Fruit fly (Drosophila melanogaster) whole organism, wandering third instar larva: ENCODE measurements around the gene CG13070.

Experiments
- OdsH ChIP-seq: fragments of 200-800 bp; sonication (Bioruptor generic); optimal IDR thresholded peaks from 2 replicates; lab custom pipeline; 2016; ENCODE audit warnings: missing biosample characterization, mild to moderate bottlenecking, missing genetic modification characterization
- br ChIP-seq: fragments of 200-800 bp; sonication (Bioruptor generic); optimal IDR thresholded peaks from 2 replicates; lab custom pipeline; 2016; ENCODE audit warnings: missing biosample characterization, missing genetic modification characterization
- dl ChIP-seq, 2 experiments: fragments of 175-275, 200-275 bp in 1 of 2; fragments of 200-275 bp in 1 of 2; sonication (Bioruptor generic); optimal IDR thresholded peaks; lab custom pipeline; 2018; ENCODE audit warnings: mild to moderate bottlenecking in 2 of 2, missing biosample characterization in 2 of 2, missing genetic modification characterization in 2 of 2, moderate library complexity in 2 of 2; ENCODE audit not compliant: partially characterized antibody in 2 of 2, insufficient read depth in 1 of 2
- h ChIP-seq: fragments of 200-800 bp; sonication (Bioruptor generic); optimal IDR thresholded peaks from 3 replicates; lab custom pipeline; 2016; ENCODE audit warnings: missing biosample characterization, mild to moderate bottlenecking, missing genetic modification characterization
- lola ChIP-seq: fragments of >200 bp; optimal IDR thresholded peaks from 2 replicates; lab custom pipeline; 2017; ENCODE audit warnings: missing biosample characterization, missing genetic modification characterization
- pan ChIP-seq: fragments of >200 bp; optimal IDR thresholded peaks from 2 replicates; lab custom pipeline; 2017

- no peak for TF ChIP-seq dl (GFP tag; optimal IDR thresholded peaks at IDR 0.05; lab: Kevin White, UChicago; ENCODE audit: insufficient read depth in 1 of 2, partially characterized antibody in 2 of 2)
- no peak for TF ChIP-seq br (GFP tag; lab: Kevin White, UChicago)
- TF ChIP-seq lola: no peak
- no peak for TF ChIP-seq pan (lab: Kevin White, UChicago)
- no peak for TF ChIP-seq h (GFP tag; lab: Kevin White, UChicago)
- TF ChIP-seq OdsH (GFP tag; lab: Kevin White, UChicago): no peak
Observed at dm6 chr3L:16279171-16279570, 16.0 kb downstream of the CG13070 start, which contains the start of gene CG13050.
